Fruit fly (Drosophila melanogaster) whole organism, wandering third instar larva: Measurements from ENCODE around the gene Ak1.

Source experiments
- Abd-B ChIP-seq: fragments of >200 bp; optimal IDR thresholded peaks from 2 replicates; lab custom pipeline; 2017; ENCODE audit warnings: missing biosample characterization, missing genetic modification characterization
- CG32264 ChIP-seq: fragments of 200-800 bp; sonication (Bioruptor generic); optimal IDR thresholded peaks from 2 replicates; lab custom pipeline; 2016; ENCODE audit warnings: missing biosample characterization, missing genetic modification characterization
- CrebA ChIP-seq: fragments of 200-800 bp; sonication (Bioruptor generic); optimal IDR thresholded peaks from 2 replicates; lab custom pipeline; 2016; ENCODE audit warnings: missing biosample characterization, mild to moderate bottlenecking, missing genetic modification characterization, borderline replicate concordance
- Dfd ChIP-seq: fragments of >200 bp; optimal IDR thresholded peaks from 2 replicates; lab custom pipeline; 2017; ENCODE audit warnings: missing biosample characterization, missing genetic modification characterization
- Dif ChIP-seq: fragments of 200-275, 200-300 bp; sonication (Bioruptor generic); optimal IDR thresholded peaks from 2 replicates; lab custom pipeline; 2018; ENCODE audit warnings: missing biosample characterization, missing genetic modification characterization; ENCODE audit not compliant: partially characterized antibody
- GATAd ChIP-seq: sonication (Bioruptor generic); optimal IDR thresholded peaks from 2 replicates; lab custom pipeline; 2016; ENCODE audit warnings: missing biosample characterization, missing genetic modification characterization
- HLH106 ChIP-seq: fragments of 200-800 bp; optimal IDR thresholded peaks from 3 replicates; lab custom pipeline; 2019; ENCODE audit warnings: missing biosample characterization, mild to moderate bottlenecking, missing genetic modification characterization, moderate library complexity
- Hr83 ChIP-seq: fragments of 200-300 bp; sonication (Bioruptor generic); optimal IDR thresholded peaks from 2 replicates; lab custom pipeline; 2016; ENCODE audit warnings: missing biosample characterization, mild to moderate bottlenecking, missing genetic modification characterization, moderate library complexity; ENCODE audit not compliant: poor library complexity, severe bottlenecking
- N ChIP-seq: fragments of >200 bp; optimal IDR thresholded peaks from 2 replicates; lab custom pipeline; 2018; ENCODE audit warnings: missing biosample characterization, missing external identifiers, missing genetic modification characterization
- OdsH ChIP-seq: fragments of 200-800 bp; sonication (Bioruptor generic); optimal IDR thresholded peaks from 2 replicates; lab custom pipeline; 2016; ENCODE audit warnings: missing biosample characterization, mild to moderate bottlenecking, missing genetic modification characterization
- Rel ChIP-seq, 2 experiments: fragments of 200-800 bp; sonication (Bioruptor generic) in 1 of 2; optimal IDR thresholded peaks; 2 replicates in 1 of 2; 3 replicates in 1 of 2; lab custom pipeline; 2016 to 2019; ENCODE audit warnings: mild to moderate bottlenecking in 2 of 2, missing biosample characterization in 2 of 2, missing genetic modification characterization in 2 of 2, moderate library complexity in 1 of 2
- Vsx2 ChIP-seq: fragments of 200-300, 225-300 bp; sonication (Bioruptor generic); optimal IDR thresholded peaks from 2 replicates; lab custom pipeline; 2018; ENCODE audit warnings: missing biosample characterization, missing genetic modification characterization; ENCODE audit not compliant: partially characterized antibody
- br ChIP-seq: fragments of 200-800 bp; sonication (Bioruptor generic); optimal IDR thresholded peaks from 2 replicates; lab custom pipeline; 2016; ENCODE audit warnings: missing biosample characterization, missing genetic modification characterization
- brk ChIP-seq: fragments of 200-800 bp; sonication (Bioruptor generic); optimal IDR thresholded peaks from 2 replicates; lab custom pipeline; 2016; ENCODE audit warnings: missing biosample characterization, mild to moderate bottlenecking, missing genetic modification characterization
- dsf ChIP-seq: sonication (Bioruptor generic); optimal IDR thresholded peaks from 2 replicates; lab custom pipeline; 2016; ENCODE audit warnings: missing biosample characterization, missing genetic modification characterization, borderline replicate concordance
- ey ChIP-seq: fragments of 200-800 bp; sonication (Bioruptor generic); optimal IDR thresholded peaks from 2 replicates; lab custom pipeline; 2016; ENCODE audit warnings: missing biosample characterization, missing genetic modification characterization
- fru ChIP-seq: fragments of 200-800 bp; sonication (Bioruptor generic); optimal IDR thresholded peaks from 3 replicates; lab custom pipeline; 2016; ENCODE audit warnings: missing biosample characterization, mild to moderate bottlenecking, missing genetic modification characterization
- h ChIP-seq: fragments of 200-800 bp; sonication (Bioruptor generic); optimal IDR thresholded peaks from 3 replicates; lab custom pipeline; 2016; ENCODE audit warnings: missing biosample characterization, mild to moderate bottlenecking, missing genetic modification characterization
- jim ChIP-seq: fragments of 175-275, 200-325 bp; sonication (Bioruptor generic); optimal IDR thresholded peaks from 2 replicates; lab custom pipeline; 2016; ENCODE audit warnings: missing biosample characterization, mild to moderate bottlenecking, missing genetic modification characterization
- lola ChIP-seq: fragments of >200 bp; optimal IDR thresholded peaks from 2 replicates; lab custom pipeline; 2017; ENCODE audit warnings: missing biosample characterization, missing genetic modification characterization
- pan ChIP-seq: fragments of >200 bp; optimal IDR thresholded peaks from 2 replicates; lab custom pipeline; 2017
- psq ChIP-seq: fragments of 200-800 bp; sonication (Bioruptor generic); optimal IDR thresholded peaks from 3 replicates; lab custom pipeline; 2017; ENCODE audit warnings: missing biosample characterization, mild to moderate bottlenecking, missing genetic modification characterization, moderate library complexity
- rgr ChIP-seq: fragments of 200-800 bp; sonication (Bioruptor generic); optimal IDR thresholded peaks from 3 replicates; lab custom pipeline; 2016; ENCODE audit warnings: missing biosample characterization, mild to moderate bottlenecking, missing genetic modification characterization
- usp ChIP-seq: fragments of >200 bp; optimal IDR thresholded peaks from 2 replicates; lab custom pipeline; 2017; ENCODE audit warnings: missing biosample characterization, missing genetic modification characterization
- woc ChIP-seq: sonication (Bioruptor generic); optimal IDR thresholded peaks from 2 replicates; lab custom pipeline; 2016; ENCODE audit warnings: missing biosample characterization, mild to moderate bottlenecking, missing genetic modification characterization

The Ak1 gene

DNA sequence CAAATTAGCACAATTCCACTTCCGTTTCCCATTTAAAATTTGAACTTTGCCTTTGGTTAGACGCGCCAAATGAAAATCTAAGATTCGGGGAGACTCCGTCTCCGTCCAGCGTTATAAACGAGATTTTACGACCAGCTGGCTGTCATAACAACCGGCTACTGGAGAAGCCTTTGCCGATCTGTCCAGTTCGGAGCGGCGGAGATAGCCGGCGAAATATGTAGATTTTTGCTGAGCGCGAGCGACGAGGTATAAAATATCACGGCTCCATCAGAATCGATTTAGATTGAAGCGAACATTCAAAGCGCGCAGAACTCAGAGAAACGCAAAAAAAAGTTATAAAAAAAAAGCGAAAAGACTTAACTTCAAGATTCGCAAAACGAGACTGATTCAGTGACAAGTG, 6.4 kb downstream of the Ak1 start, which contains the start of gene CG11529:
Gene CG11529, plus strand, starts transcription at position 301 of the 400 bp plus-strand sequence.
- TF ChIP-seq usp (GFP tag; lab: Kevin White, UChicago) (no peak), fru (GFP tag; lab: Kevin White, UChicago) (no peak), h (GFP tag; lab: Kevin White, UChicago) (no peak), ey (no peak), psq (GFP tag; lab: Kevin White, UChicago) (no peak), br (no peak), brk (GFP tag; lab: Kevin White, UChicago) (no peak), GATAd (GFP tag; lab: Kevin White, UChicago) (no peak)
- TF ChIP-seq, all 38 proteins: peak for 0

DNA sequence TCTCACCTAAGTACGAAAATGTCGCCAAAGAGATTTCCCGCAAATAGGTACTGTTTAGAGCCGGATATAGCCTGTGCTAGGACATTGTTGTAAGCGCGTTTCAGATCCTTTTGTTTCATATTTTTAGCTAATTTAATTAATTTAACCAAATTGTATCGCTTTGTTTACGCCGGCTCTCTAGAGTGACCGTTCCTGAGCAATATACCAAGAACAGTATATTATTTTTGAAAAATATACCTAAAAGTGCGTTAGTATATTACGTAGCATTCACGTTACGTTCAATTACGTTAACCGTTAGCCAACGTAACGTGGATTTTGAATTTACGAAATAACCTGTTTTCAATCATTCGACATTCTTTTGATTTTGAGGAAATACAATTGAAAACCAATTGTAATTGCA, 10.4 kb downstream of the Ak1 start, which contains the start of gene thoc6:
Gene thoc6, minus strand, starts transcription at position 204 of the 400 bp plus-strand sequence.
- TF ChIP-seq dsf (GFP tag; lab: Kevin White, UChicago), result no peak
- TF ChIP-seq CrebA (GFP tag; lab: Kevin White, UChicago), result peak; percentile 42

DNA sequence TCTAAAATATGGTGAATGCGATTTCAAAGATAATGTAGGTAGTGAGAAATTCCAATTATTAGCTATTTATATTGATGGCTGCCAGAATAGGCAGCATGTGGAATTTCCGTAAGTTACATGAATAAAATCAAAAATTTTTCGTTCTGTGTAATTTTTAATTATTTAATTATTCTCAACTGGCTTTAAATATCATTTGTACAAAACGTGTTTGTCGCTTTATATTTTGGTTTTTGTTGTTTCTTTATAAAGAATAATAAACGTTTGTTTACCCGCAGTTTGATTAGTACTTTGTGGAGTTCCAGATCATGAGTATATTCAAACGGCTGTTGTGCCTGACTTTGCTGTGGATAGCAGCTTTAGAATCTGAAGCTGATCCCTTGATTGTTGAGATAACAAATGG, 13.4 kb downstream of the Ak1 start, which contains the start of gene Est-P:
Gene Est-P, plus strand, starts transcription at position 301 of the 400 bp plus-strand sequence.
- no peak for TF ChIP-seq rgr (GFP tag; lab: Kevin White, UChicago)

DNA sequence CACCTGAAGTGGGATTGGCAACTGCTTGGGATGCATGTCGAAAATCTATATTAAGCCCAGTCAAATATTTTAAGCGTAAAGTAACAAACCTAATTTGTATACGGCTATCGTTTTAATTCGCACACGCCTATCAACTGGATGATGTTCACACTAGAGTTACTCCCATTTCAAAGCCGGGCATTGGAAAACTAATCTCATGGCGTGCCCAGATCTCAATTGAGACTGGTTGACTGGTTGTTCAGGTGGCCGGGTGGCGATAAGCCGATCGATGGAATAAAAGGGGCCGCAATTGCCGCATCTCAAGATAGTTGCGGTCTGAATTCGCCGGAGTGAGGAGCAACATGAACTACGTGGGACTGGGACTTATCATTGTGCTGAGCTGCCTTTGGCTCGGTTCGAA, 15.4 kb downstream of the Ak1 start, which contains the start of gene Est-6:
Gene Est-6, plus strand, starts transcription at position 301 of the 400 bp plus-strand sequence.
- TF ChIP-seq N (GFP tag; lab: Kevin White, UChicago), result no peak
- TF ChIP-seq dsf (GFP tag; lab: Kevin White, UChicago), result no peak
- no peak for TF ChIP-seq OdsH (GFP tag; lab: Kevin White, UChicago)
- TF ChIP-seq usp (GFP tag; lab: Kevin White, UChicago), result no peak
- TF ChIP-seq Dfd, result no peak
- TF ChIP-seq rgr (GFP tag; lab: Kevin White, UChicago), result no peak
- no peak for TF ChIP-seq GATAd (GFP tag; lab: Kevin White, UChicago)
- no peak for TF ChIP-seq Dif (GFP tag; lab: Kevin White, UChicago)
- TF ChIP-seq h (GFP tag; lab: Kevin White, UChicago), result no peak
- no peak for TF ChIP-seq pan (lab: Kevin White, UChicago)
- no peak for TF ChIP-seq jim (GFP tag; lab: Kevin White, UChicago)
- no peak for TF ChIP-seq woc (GFP tag; lab: Kevin White, UChicago)
- no peak for TF ChIP-seq lola (GFP tag; lab: Kevin White, UChicago)
- TF ChIP-seq Abd-B (GFP tag; lab: Kevin White, UChicago), result no peak
- no peak for TF ChIP-seq psq (GFP tag; lab: Kevin White, UChicago)
- TF ChIP-seq fru (GFP tag; lab: Kevin White, UChicago), result no peak

DNA sequence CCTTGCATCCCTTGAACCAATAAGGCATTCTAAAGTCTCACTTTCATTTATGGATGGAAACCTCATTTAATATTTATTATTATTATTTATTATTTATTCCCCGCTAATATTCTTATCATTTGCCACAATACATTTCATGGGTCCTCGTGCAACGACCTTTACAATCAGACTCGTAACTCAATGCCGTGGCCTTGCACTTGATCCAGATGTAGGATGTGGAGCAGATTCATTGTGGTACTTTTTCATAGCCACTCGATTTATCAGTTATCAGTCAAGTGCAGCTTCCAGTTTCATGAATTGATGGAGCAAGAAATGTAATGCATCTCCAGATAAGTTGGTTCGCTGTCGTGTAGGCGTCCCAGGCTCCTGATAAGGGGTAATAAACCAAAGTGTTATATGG, 18.5 kb downstream of the Ak1 start:
- TF ChIP-seq dsf (GFP tag; lab: Kevin White, UChicago) (no peak), Rel (GFP tag; optimal IDR thresholded peaks at IDR 0.05; lab: Kevin White, UChicago) (no peak), Rel (tag; optimal IDR thresholded peaks at IDR 0.05; lab: Kevin White, UChicago) (peak; percentile 52)

DNA sequence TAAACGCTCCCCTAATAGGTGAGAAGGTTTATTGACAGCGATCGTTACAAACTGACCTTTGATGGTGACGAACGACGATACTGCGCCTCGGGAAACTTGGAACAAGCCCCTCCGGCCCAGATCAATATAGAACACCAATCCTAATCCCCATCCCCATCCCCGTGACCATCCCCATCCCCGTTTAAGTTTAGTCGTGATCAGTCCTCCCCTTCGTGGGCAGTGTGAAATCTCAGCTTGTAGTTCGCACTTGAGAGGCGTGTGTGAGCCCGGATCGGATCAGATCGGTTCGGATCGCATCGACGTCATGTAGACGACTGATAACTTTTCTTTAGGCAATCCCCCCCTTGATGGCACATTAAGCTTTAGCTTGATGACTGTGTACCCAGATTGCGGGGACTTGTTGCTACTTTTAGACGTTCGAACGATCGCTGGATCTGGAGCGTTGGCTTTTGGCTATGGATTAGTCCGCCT, 19.3 kb downstream of the Ak1 start, which contains the start of gene Miox:
Gene Miox, plus strand, starts transcription at position 421 of the 471 bp plus-strand sequence.
- TF ChIP-seq Rel (GFP tag; optimal IDR thresholded peaks at IDR 0.05; lab: Kevin White, UChicago), result no peak
- peak; percentile 46 for TF ChIP-seq Rel (tag; optimal IDR thresholded peaks at IDR 0.05; lab: Kevin White, UChicago)
- no peak for TF ChIP-seq HLH106

DNA sequence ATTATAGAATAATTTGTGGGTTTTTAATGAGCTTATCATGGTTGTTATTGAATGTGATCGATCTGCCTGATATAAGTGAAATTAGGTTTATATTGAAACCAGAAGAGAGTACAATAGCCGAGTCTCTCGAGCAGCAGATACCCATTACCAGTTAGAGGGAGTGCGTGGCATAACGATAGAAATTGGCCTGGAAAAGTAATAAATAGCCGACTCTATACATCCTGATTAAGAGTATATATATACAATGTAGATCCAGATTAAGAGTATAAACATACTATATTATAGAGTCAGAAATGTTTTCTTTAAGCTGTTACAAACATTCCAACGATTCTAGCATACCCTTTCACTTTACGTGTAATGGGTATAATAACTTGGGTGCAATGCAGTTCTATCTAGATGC, 19.9 kb downstream of the Ak1 start:
- TF ChIP-seq woc (GFP tag; lab: Kevin White, UChicago) (no peak), Vsx2 (GFP tag; lab: Kevin White, UChicago) (no peak), CG32264 (GFP tag; lab: Kevin White, UChicago) (no peak), Rel (GFP tag; optimal IDR thresholded peaks at IDR 0.05; lab: Kevin White, UChicago) (no peak), Rel (tag; optimal IDR thresholded peaks at IDR 0.05; lab: Kevin White, UChicago) (no peak), fru (GFP tag; lab: Kevin White, UChicago) (no peak), Hr83 (GFP tag; lab: Kevin White, UChicago) (no peak), Abd-B (GFP tag; lab: Kevin White, UChicago) (no peak), N (GFP tag; lab: Kevin White, UChicago) (no peak), ey (no peak)
